Worm (Caenorhabditis elegans) whole organism, young adult: ENCODE results near the gene hif-1.

Experiments
- B0019.2 ChIP-seq: fragments of 200-800 bp; sonication (Bioruptor generic); conservative IDR thresholded peaks from 2 replicates; pipeline ENCODE4 v1.3.6; 2022; ENCODE audit warnings: missing genetic modification reagents, missing genetic modification characterization, missing compliant biosample characterization
- B0035.1 ChIP-seq: sonication (generic microtip); optimal IDR thresholded peaks from 2 replicates; lab custom pipeline; 2016; ENCODE audit warnings: missing genetic modification characterization, mild to moderate bottlenecking, missing compliant biosample characterization, missing genotype, missing genetic modification reagents
- F22D6.2 ChIP-seq: sonication (generic microtip); optimal IDR thresholded peaks from 2 replicates; lab custom pipeline; 2016; ENCODE audit warnings: mild to moderate bottlenecking, missing genetic modification characterization, missing compliant biosample characterization
- F49E8.2 ChIP-seq: sonication (generic microtip); optimal IDR thresholded peaks from 3 replicates; lab custom pipeline; 2017; ENCODE audit warnings: missing genetic modification characterization, mild to moderate bottlenecking, missing compliant biosample characterization, antibody characterized with exemption, moderate library complexity; ENCODE audit not compliant: insufficient read depth
- F52B5.7 ChIP-seq: sonication (generic microtip); optimal IDR thresholded peaks from 2 replicates; lab custom pipeline; 2016; ENCODE audit warnings: mild to moderate bottlenecking, missing genetic modification characterization, missing compliant biosample characterization
- T07F8.4 ChIP-seq: sonication (generic microtip); optimal IDR thresholded peaks from 2 replicates; lab custom pipeline; 2016; ENCODE audit warnings: mild to moderate bottlenecking, missing genetic modification characterization, moderate library complexity, missing compliant biosample characterization
- Y56A3A.18 ChIP-seq: fragments of 200-800 bp; sonication (Bioruptor generic); IDR thresholded peaks from 2 replicates; pipeline ENCODE4 v1.3.6; 2022; ENCODE audit warnings: missing genetic modification reagents, missing genetic modification characterization, missing compliant biosample characterization
- Y67H2A.10 ChIP-seq: fragments of 200-800 bp; sonication (Bioruptor generic); conservative IDR thresholded peaks from 2 replicates; pipeline ENCODE4 v1.3.6; 2022; ENCODE audit warnings: missing genetic modification reagents, missing genetic modification characterization, missing compliant biosample characterization
- Y79H2A.3 ChIP-seq: fragments of 200-800 bp; sonication (Bioruptor generic); conservative IDR thresholded peaks from 2 replicates; pipeline ENCODE4 v1.3.6; 2022; ENCODE audit warnings: missing genetic modification reagents, missing genetic modification characterization, missing compliant biosample characterization
- ZK185.1 ChIP-seq: sonication (generic microtip); optimal IDR thresholded peaks from 2 replicates; lab custom pipeline; 2016; ENCODE audit warnings: mild to moderate bottlenecking, missing genetic modification characterization, missing compliant biosample characterization; ENCODE audit not compliant: poor library complexity, severe bottlenecking
- ama-1 ChIP-seq, 3 experiments: fragments of 150-350 bp in 1 of 3; sonication (generic microtip) in 2 of 3; optimal IDR thresholded peaks; 2 replicates each; lab custom pipeline; 2014 to 2018; ENCODE audit warnings: missing biosample characterization in 2 of 3, missing genetic modification characterization in 2 of 3, missing genetic modification reagents in 2 of 3
- atf-7 ChIP-seq: sonication (generic microtip); optimal IDR thresholded peaks from 2 replicates; lab custom pipeline; 2017; ENCODE audit warnings: mild to moderate bottlenecking, missing genetic modification characterization, missing compliant biosample characterization
- athp-1 ChIP-seq: sonication (generic microtip); optimal IDR thresholded peaks from 2 replicates; lab custom pipeline; 2017; ENCODE audit warnings: mild to moderate bottlenecking, missing genetic modification characterization, missing compliant biosample characterization
- attf-3 ChIP-seq: fragments of 200-800 bp; sonication (Bioruptor generic); conservative IDR thresholded peaks from 2 replicates; pipeline ENCODE4 v1.3.6; 2022; ENCODE audit warnings: missing genetic modification reagents, missing genetic modification characterization, missing compliant biosample characterization
- attf-5 ChIP-seq: fragments of 200-800 bp; sonication (Bioruptor generic); optimal IDR thresholded peaks from 2 replicates; lab custom pipeline; 2018; ENCODE audit warnings: mild to moderate bottlenecking, missing genetic modification characterization, missing compliant biosample characterization
- ceh-40 ChIP-seq: fragments of 200-800 bp; sonication (Bioruptor generic); IDR thresholded peaks from 2 replicates; pipeline ENCODE4 v1.3.6; 2022; ENCODE audit warnings: missing genetic modification characterization, missing compliant biosample characterization
- ceh-91 ChIP-seq: fragments of 200-800 bp; sonication (Bioruptor generic); IDR thresholded peaks from 2 replicates; pipeline ENCODE4 v1.3.6; 2022; ENCODE audit warnings: missing genetic modification reagents, missing genetic modification characterization, missing compliant biosample characterization
- chd-7 ChIP-seq: sonication (generic microtip); optimal IDR thresholded peaks from 2 replicates; lab custom pipeline; 2016; ENCODE audit warnings: mild to moderate bottlenecking, missing genetic modification characterization, moderate library complexity, missing compliant biosample characterization
- die-1 ChIP-seq: sonication (generic microtip); optimal IDR thresholded peaks from 2 replicates; lab custom pipeline; 2016; ENCODE audit warnings: missing genotype, mild to moderate bottlenecking, missing genetic modification characterization, missing compliant biosample characterization
- dpl-1 ChIP-seq: fragments of 150-350 bp; optimal IDR thresholded peaks from 2 replicates; lab custom pipeline; 2014; ENCODE audit warnings: missing biosample characterization, missing genetic modification reagents, missing genetic modification characterization
- egl-44 ChIP-seq: fragments of 200-800 bp; sonication (Bioruptor generic); IDR thresholded peaks from 2 replicates; pipeline ENCODE4 v1.3.6; 2022; ENCODE audit warnings: missing genetic modification reagents, missing genetic modification characterization, missing compliant biosample characterization
- egrh-3 ChIP-seq: fragments of 200-800 bp; sonication (Bioruptor generic); IDR thresholded peaks from 2 replicates; pipeline ENCODE4 v1.3.6; 2022; ENCODE audit warnings: missing genetic modification reagents, missing genetic modification characterization, missing compliant biosample characterization
- ets-4 ChIP-seq: fragments of 200-800 bp; sonication (Bioruptor generic); optimal IDR thresholded peaks from 2 replicates; lab custom pipeline; 2018; ENCODE audit warnings: mild to moderate bottlenecking, missing genetic modification characterization, missing compliant biosample characterization
- fkh-3 ChIP-seq: sonication (generic microtip); optimal IDR thresholded peaks from 2 replicates; lab custom pipeline; 2016; ENCODE audit warnings: mild to moderate bottlenecking, missing genetic modification characterization, missing compliant biosample characterization
- hrde-1 ChIP-seq: sonication (generic microtip); optimal IDR thresholded peaks from 2 replicates; lab custom pipeline; 2016; ENCODE audit warnings: missing genetic modification characterization, mild to moderate bottlenecking, missing compliant biosample characterization, moderate library complexity, missing genotype, missing genetic modification reagents, borderline replicate concordance
- let-607 ChIP-seq, 2 experiments: fragments of 200-800 bp in 1 of 2; sonication (Bioruptor generic) in 1 of 2; sonication (generic microtip) in 1 of 2; optimal IDR thresholded peaks; 2 replicates each; lab custom pipeline; 2016 to 2018; ENCODE audit warnings: mild to moderate bottlenecking in 2 of 2, missing compliant biosample characterization in 2 of 2, missing genetic modification characterization in 2 of 2, moderate library complexity in 2 of 2, missing genotype in 1 of 2
- lin-26 ChIP-seq: fragments of 200-800 bp; sonication (Bioruptor generic); IDR thresholded peaks from 2 replicates; pipeline ENCODE4 v1.3.6; 2022; ENCODE audit warnings: missing genetic modification reagents, missing genetic modification characterization, missing compliant biosample characterization
- lin-40 ChIP-seq: sonication (generic microtip); optimal IDR thresholded peaks from 2 replicates; lab custom pipeline; 2016; ENCODE audit warnings: missing genetic modification characterization, mild to moderate bottlenecking, missing compliant biosample characterization, missing genotype, missing genetic modification reagents
- lin-54 ChIP-seq: fragments of 200-800 bp; sonication (Bioruptor generic); optimal IDR thresholded peaks from 2 replicates; lab custom pipeline; 2018; ENCODE audit warnings: mild to moderate bottlenecking, missing genetic modification characterization, missing compliant biosample characterization
- lir-1 ChIP-seq: fragments of 200-800 bp; sonication (Bioruptor generic); conservative IDR thresholded peaks from 2 replicates; pipeline ENCODE4 v1.3.6; 2022; ENCODE audit warnings: missing genetic modification reagents, missing genetic modification characterization, missing compliant biosample characterization
- lsy-27 ChIP-seq: sonication (generic microtip); optimal IDR thresholded peaks from 2 replicates; lab custom pipeline; 2017; ENCODE audit warnings: missing genetic modification characterization, mild to moderate bottlenecking, missing compliant biosample characterization, antibody characterized with exemption, missing genotype, borderline replicate concordance; ENCODE audit not compliant: insufficient read depth
- madf-10 ChIP-seq: sonication (generic microtip); optimal IDR thresholded peaks from 2 replicates; lab custom pipeline; 2016; ENCODE audit warnings: mild to moderate bottlenecking, missing genetic modification characterization, missing compliant biosample characterization
- madf-3 ChIP-seq: fragments of 200-800 bp; sonication (Bioruptor generic); IDR thresholded peaks from 2 replicates; pipeline ENCODE4 v1.3.6; 2022; ENCODE audit warnings: missing genetic modification reagents, missing genetic modification characterization, missing compliant biosample characterization
- mcd-1 ChIP-seq: fragments of 200-800 bp; sonication (Bioruptor generic); IDR thresholded peaks from 2 replicates; pipeline ENCODE4 v1.3.6; 2022; ENCODE audit warnings: missing genetic modification reagents, missing genetic modification characterization, missing compliant biosample characterization
- mxl-1 ChIP-seq: sonication (generic microtip); optimal IDR thresholded peaks from 2 replicates; lab custom pipeline; 2016; ENCODE audit warnings: missing genetic modification characterization, missing compliant biosample characterization
- nhr-179 ChIP-seq: sonication (generic microtip); optimal IDR thresholded peaks from 2 replicates; lab custom pipeline; 2016; ENCODE audit warnings: mild to moderate bottlenecking, missing genetic modification characterization, missing compliant biosample characterization
- rpc-1 ChIP-seq, 2 experiments: fragments of 150-350 bp in 1 of 2; sonication (generic microtip) in 1 of 2; optimal IDR thresholded peaks; 2 replicates each; lab custom pipeline; 2014 to 2018; ENCODE audit warnings: missing biosample characterization in 1 of 2, missing genetic modification characterization in 1 of 2, missing genetic modification reagents in 1 of 2, missing genotype in 1 of 2
- sea-2 ChIP-seq: fragments of 200-800 bp; sonication (Bioruptor generic); IDR thresholded peaks from 2 replicates; pipeline ENCODE4 v1.3.6; 2022; ENCODE audit warnings: missing genetic modification characterization, missing compliant biosample characterization
- snpc-1.1 ChIP-seq: sonication (generic microtip); optimal IDR thresholded peaks from 2 replicates; lab custom pipeline; 2017; ENCODE audit warnings: missing genetic modification characterization, mild to moderate bottlenecking, missing compliant biosample characterization, antibody characterized with exemption, moderate library complexity, missing genotype, missing genetic modification reagents; ENCODE audit not compliant: insufficient read depth
- somi-1 ChIP-seq: fragments of 200-800 bp; sonication (Bioruptor generic); optimal IDR thresholded peaks from 2 replicates; lab custom pipeline; 2018; ENCODE audit warnings: mild to moderate bottlenecking, missing genetic modification characterization, missing compliant biosample characterization
- unc-62 ChIP-seq: fragments of 150-350 bp; optimal IDR thresholded peaks from 2 replicates; lab custom pipeline; 2014; ENCODE audit warnings: missing biosample characterization, missing genetic modification reagents, missing genetic modification characterization
- xnd-1 ChIP-seq: sonication (generic microtip); optimal IDR thresholded peaks from 2 replicates; lab custom pipeline; 2016; ENCODE audit warnings: missing genotype, missing genetic modification reagents, missing genetic modification characterization, missing compliant biosample characterization
- zfh-2 ChIP-seq: fragments of 200-800 bp; sonication (Bioruptor generic); conservative IDR thresholded peaks from 2 replicates; pipeline ENCODE4 v1.3.6; 2022; ENCODE audit warnings: missing genetic modification reagents, missing genetic modification characterization, missing compliant biosample characterization
- ztf-22 ChIP-seq: fragments of 200-800 bp; sonication (Bioruptor generic); optimal IDR thresholded peaks from 2 replicates; lab custom pipeline; 2018; ENCODE audit warnings: mild to moderate bottlenecking, missing genetic modification characterization, moderate library complexity, missing compliant biosample characterization
- ztf-28 ChIP-seq: fragments of 200-800 bp; sonication (Bioruptor generic); IDR thresholded peaks from 2 replicates; pipeline ENCODE4 v1.3.6; 2022; ENCODE audit warnings: missing genetic modification reagents, missing genetic modification characterization, missing compliant biosample characterization
- ztf-3 ChIP-seq: fragments of 200-800 bp; sonication (Bioruptor generic); optimal IDR thresholded peaks from 2 replicates; lab custom pipeline; 2018; ENCODE audit warnings: mild to moderate bottlenecking, missing genetic modification characterization, missing compliant biosample characterization

hif-1 gene

ce11 chrV:20785050-20785847 lies 5.0 kb downstream of the hif-1 start (continued):
- TF ChIP-seq Y67H2A.10 (no peak), lin-26 (no peak), attf-5 (GFP tag; lab: Kevin White, UChicago) (no peak), lin-40 (tag; lab: Kevin White, UChicago) (peak; percentile 0), die-1 (tag; lab: Kevin White, UChicago) (no peak), ceh-91 (GFP tag; lab: Robert Waterston, UW) (no peak), nhr-179 (no peak), Y79H2A.3 (GFP tag; lab: Robert Waterston, UW) (no peak), lsy-27 (tag; lab: Kevin White, UChicago) (no peak), atf-7 (peak; percentile 29), F52B5.7 (tag; lab: Kevin White, UChicago) (no peak), somi-1 (no peak), Y56A3A.18 (no peak), egrh-3 (no peak), B0019.2 (GFP tag; lab: Robert Waterston, UW) (no peak), attf-3 (no peak), mxl-1 (no peak), fkh-3 (tag; lab: Kevin White, UChicago) (no peak), dpl-1 (GFP tag; lab: Kevin White, UChicago) (no peak), ets-4 (GFP tag; lab: Kevin White, UChicago) (no peak), B0035.1 (no peak), madf-10 (tag; lab: Kevin White, UChicago) (peak; percentile 72), F49E8.2 (tag; lab: Kevin White, UChicago) (no peak), let-607 (tag; optimal IDR thresholded peaks at IDR 0.05; lab: Kevin White, UChicago) (no peak), xnd-1 (tag; lab: Kevin White, UChicago) (no peak), mcd-1 (GFP tag; lab: Robert Waterston, UW) (no peak), F22D6.2 (tag; lab: Kevin White, UChicago) (no peak), rpc-1 (optimal IDR thresholded peaks at IDR 0.05; lab: Kevin White, UChicago) (no peak), rpc-1 (tag; optimal IDR thresholded peaks at IDR 0.05; lab: Kevin White, UChicago) (no peak), athp-1 (tag; lab: Kevin White, UChicago) (no peak), ceh-40 (GFP tag; lab: Robert Waterston, UW) (no peak), T07F8.4 (tag; lab: Kevin White, UChicago) (no peak), lir-1 (GFP tag; lab: Robert Waterston, UW) (no peak), snpc-1.1 (tag; lab: Kevin White, UChicago) (no peak), ZK185.1 (tag; lab: Kevin White, UChicago) (peak; percentile 50), ztf-28 (GFP tag; lab: Robert Waterston, UW) (no peak), zfh-2 (no peak), unc-62 (GFP tag; lab: Kevin White, UChicago) (no peak), madf-3 (GFP tag; lab: Robert Waterston, UW) (no peak), chd-7 (no peak), egl-44 (GFP tag; lab: Robert Waterston, UW) (no peak), lin-54 (peak; percentile 40), sea-2 (no peak), ama-1 (optimal IDR thresholded peaks at IDR 0.05; lab: Kevin White, UChicago) (peak; percentile 10), ama-1 (GFP tag; optimal IDR thresholded peaks at IDR 0.05; lab: Kevin White, UChicago) (no peak), hrde-1 (tag; lab: Kevin White, UChicago) (no peak), ztf-3 (GFP tag; lab: Kevin White, UChicago) (no peak), ztf-22 (GFP tag; lab: Kevin White, UChicago) (no peak)
